Worm (Caenorhabditis elegans): ENCODE results near the gene F28H7.2.

DNA sequence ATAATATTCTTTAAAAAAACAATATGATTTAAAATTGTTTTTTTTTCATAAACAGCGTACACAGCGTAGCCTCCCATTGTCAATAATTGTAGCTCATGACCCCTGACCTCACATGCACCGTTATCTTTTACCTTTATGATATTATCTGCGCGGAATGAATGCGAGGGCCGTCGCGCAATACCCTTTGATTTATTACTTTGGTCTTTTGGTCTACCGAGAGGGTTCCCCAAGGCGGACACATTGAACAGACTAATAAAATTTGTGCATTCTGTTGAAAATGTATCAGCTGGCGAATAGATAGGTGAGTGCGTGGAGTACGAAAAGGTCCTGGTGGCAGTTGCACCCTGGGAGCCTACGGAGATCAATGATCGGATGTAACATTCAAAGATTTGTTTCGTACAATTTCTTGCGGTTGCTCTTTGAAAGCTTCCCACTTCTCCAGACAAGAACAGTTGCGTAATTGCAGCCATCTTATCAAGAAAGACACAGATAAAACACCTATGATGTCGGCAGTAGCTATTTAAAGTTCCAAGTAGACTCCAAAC is 27.3 kb upstream of the F28H7.2 start:
- no peak for TF ChIP-seq nhr-11 (tag; optimal IDR thresholded peaks at IDR 0.05)
- no peak for TF ChIP-seq alr-1 (tag; optimal IDR thresholded peaks at IDR 0.05; ENCODE audit: borderline replicate concordance)
- no peak for TF ChIP-seq ztf-4 (tag; optimal IDR thresholded peaks at IDR 0.05)
